Fruit fly (Drosophila melanogaster) whole organism: ENCODE results near the gene beat-Ia.

ENCODE experiments used
- EcR ChIP-seq, 2 experiments: fragments of >200 bp; optimal IDR thresholded peaks; 2 replicates each; lab custom pipeline; 2017; ENCODE audit warnings: missing biosample characterization in 2 of 2, missing genetic modification characterization in 2 of 2, missing genetic modification reagents in 2 of 2
- pan ChIP-seq: fragments of >200 bp; optimal IDR thresholded peaks from 2 replicates; lab custom pipeline; 2017
- psq ChIP-seq: fragments of >200 bp; optimal IDR thresholded peaks from 2 replicates; lab custom pipeline; 2017
- usp ChIP-seq: fragments of >200 bp; optimal IDR thresholded peaks from 2 replicates; lab custom pipeline; 2017; ENCODE audit warnings: missing biosample characterization, missing genetic modification characterization, mixed read lengths

- no peak for TF ChIP-seq psq (lab: Kevin White, UChicago)
- TF ChIP-seq usp (GFP tag; lab: Kevin White, UChicago) = no peak
- no peak for TF ChIP-seq EcR (GFP tag; optimal IDR thresholded peaks at IDR 0.05; lab: Kevin White, UChicago)
- no peak for TF ChIP-seq pan (lab: Kevin White, UChicago)
These were observed 9.5 kb upstream of the beat-Ia start for dm6 chr2L:16040255-16040654.
